Fruit fly (Drosophila melanogaster): ENCODE results near the gene CG33688.

The CG33688 gene

DNA sequence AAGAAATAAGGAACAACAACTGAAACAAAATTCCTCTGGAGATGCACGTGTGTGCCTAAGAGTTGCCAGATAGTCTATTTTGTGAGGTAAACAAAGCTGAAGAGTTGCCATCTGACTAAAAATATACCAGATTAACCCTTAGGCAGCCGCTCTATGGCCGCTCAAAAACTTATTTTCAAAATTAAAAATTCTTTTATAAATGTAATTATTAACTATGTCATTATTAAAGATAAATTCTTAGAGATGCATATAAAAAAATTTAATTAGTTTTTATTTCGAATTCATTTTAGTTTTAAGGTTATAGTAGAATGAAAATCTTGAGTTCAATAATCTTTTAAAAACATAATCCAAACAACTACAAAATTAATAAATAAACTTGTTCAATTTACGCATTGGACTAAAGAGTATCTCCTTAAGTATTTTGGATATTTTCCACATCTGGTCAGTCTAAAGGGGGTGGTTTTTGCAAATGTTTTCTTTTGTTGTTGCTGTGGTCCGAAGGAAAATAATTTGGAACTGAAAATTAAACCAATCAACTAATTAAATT is 29.7 kb downstream of the CG33688 start, which contains the start of gene Tmx3 (continued):
- TF ChIP-seq CG4360 (GFP tag; IDR thresholded peaks at IDR 0.05) = peak; percentile 68
- peak; percentile 95 for TF ChIP-seq sob (GFP tag; IDR thresholded peaks at IDR 0.05)
- TF ChIP-seq pfk (GFP tag; optimal IDR thresholded peaks at IDR 0.05) = no peak
- TF ChIP-seq CG17328 (GFP tag; IDR thresholded peaks at IDR 0.05) = peak; percentile 89
- TF ChIP-seq fd3F (GFP tag; optimal IDR thresholded peaks at IDR 0.05) = peak; percentile 86
- peak; percentile 28 for TF ChIP-seq CG6254 (GFP tag; optimal IDR thresholded peaks at IDR 0.05)
- TF ChIP-seq CG4617 (GFP tag; optimal IDR thresholded peaks at IDR 0.05; ENCODE audit: borderline replicate concordance) = peak; percentile 90
- TF ChIP-seq maf-S (GFP tag; optimal IDR thresholded peaks at IDR 0.05) = peak; percentile 49
- no peak for TF ChIP-seq wek (GFP tag; optimal IDR thresholded peaks at IDR 0.05)
- peak; percentile 67 for TF ChIP-seq CG17802 (tag; optimal IDR thresholded peaks at IDR 0.05)
- TF ChIP-seq nom (GFP tag; optimal IDR thresholded peaks at IDR 0.05) = peak; percentile 51
- TF ChIP-seq Fer1 (GFP tag; optimal IDR thresholded peaks at IDR 0.05) = no peak
- TF ChIP-seq her (GFP tag; optimal IDR thresholded peaks at IDR 0.05) = peak; percentile 9
- peak; percentile 59 for TF ChIP-seq chn (GFP tag; optimal IDR thresholded peaks at IDR 0.05)
- peak; percentile 12 for TF ChIP-seq CG1792 (GFP tag; optimal IDR thresholded peaks at IDR 0.05)
- peak; percentile 42 for TF ChIP-seq GATAe (GFP tag; conservative IDR thresholded peaks at IDR 0.05)
- TF ChIP-seq corto (GFP tag; optimal IDR thresholded peaks at IDR 0.05) = peak; percentile 62
- peak; percentile 81 for TF ChIP-seq stwl (tag; optimal IDR thresholded peaks at IDR 0.05)
- TF ChIP-seq CG34422 (GFP tag; IDR thresholded peaks at IDR 0.05) = peak; percentile 96
- TF ChIP-seq gt (GFP tag; IDR thresholded peaks at IDR 0.05) = peak; percentile 80
- TF ChIP-seq Hr51 (GFP tag; optimal IDR thresholded peaks at IDR 0.05) = peak; percentile 74 to 89
- TF ChIP-seq CG11085 (GFP tag; IDR thresholded peaks at IDR 0.05) = peak; percentile 92
- TF ChIP-seq CG31388 (GFP tag; optimal IDR thresholded peaks at IDR 0.05) = peak; percentile 29
- peak; percentile 88 for TF ChIP-seq wdn (GFP tag; IDR thresholded peaks at IDR 0.05)
- no peak for TF ChIP-seq dmrt99B (tag; optimal IDR thresholded peaks at IDR 0.05)
- peak; percentile 62 for TF ChIP-seq CG8944 (GFP tag; optimal IDR thresholded peaks at IDR 0.05)
- no peak for TF ChIP-seq Trl (optimal IDR thresholded peaks at IDR 0.05)
- peak; percentile 52 for TF ChIP-seq Trl (GFP tag; optimal IDR thresholded peaks at IDR 0.05)
- TF ChIP-seq MTF-1 (GFP tag; optimal IDR thresholded peaks at IDR 0.05; ENCODE audit: borderline replicate concordance) = no peak
- TF ChIP-seq CG30403 (GFP tag; optimal IDR thresholded peaks at IDR 0.05) = peak; percentile 90
- no peak for TF ChIP-seq bbx (GFP tag; IDR thresholded peaks at IDR 0.05; ENCODE audit: partially characterized antibody)
- peak; percentile 70 for TF ChIP-seq CG3838 (GFP tag; optimal IDR thresholded peaks at IDR 0.05)
- TF ChIP-seq Opbp (GFP tag; IDR thresholded peaks at IDR 0.05; ENCODE audit: partially characterized antibody) = no peak
- peak; percentile 67 for TF ChIP-seq scrt (GFP tag; optimal IDR thresholded peaks at IDR 0.05)
- peak; percentile 92 for TF ChIP-seq CG14014 (GFP tag; IDR thresholded peaks at IDR 0.05)
- TF ChIP-seq CG6654 (GFP tag; optimal IDR thresholded peaks at IDR 0.05) = peak; percentile 33
- TF ChIP-seq CG15696 (tag; optimal IDR thresholded peaks at IDR 0.05) = peak; percentile 89
- peak; percentile 27 for TF ChIP-seq jing (GFP tag; optimal IDR thresholded peaks at IDR 0.05)
- no peak for TF ChIP-seq cg (GFP tag; optimal IDR thresholded peaks at IDR 0.05)
- peak; percentile 57 for TF ChIP-seq ems (GFP tag; optimal IDR thresholded peaks at IDR 0.05)
- peak; percentile 32 for TF ChIP-seq slp2 (GFP tag; optimal IDR thresholded peaks at IDR 0.05)
- peak; percentile 92 for TF ChIP-seq CG6272 (GFP tag; IDR thresholded peaks at IDR 0.05)
- no peak for TF ChIP-seq CG8478 (optimal IDR thresholded peaks at IDR 0.05)
- peak; percentile 92 for TF ChIP-seq CG13424 (tag; optimal IDR thresholded peaks at IDR 0.05)
- peak; percentile 93 for TF ChIP-seq Xbp1 (GFP tag; optimal IDR thresholded peaks at IDR 0.05)
- TF ChIP-seq hth (optimal IDR thresholded peaks at IDR 0.05) = no peak
- no peak for TF ChIP-seq Hmx (GFP tag; optimal IDR thresholded peaks at IDR 0.05)
- TF ChIP-seq CG4820 (GFP tag; optimal IDR thresholded peaks at IDR 0.05) = peak; percentile 87
- TF ChIP-seq chinmo (GFP tag; IDR thresholded peaks at IDR 0.05; ENCODE audit: partially characterized antibody) = no peak
- peak; percentile 92 for TF ChIP-seq sens (GFP tag)
- peak; percentile 96 for TF ChIP-seq CG32532 (GFP tag; IDR thresholded peaks at IDR 0.05)

All from whole organism, embryonic.